Fruit fly (Drosophila melanogaster) whole organism, embryonic: ENCODE results near the gene CG43675.

Experiments used
- ATbp ChIP-seq: fragments of 200-800 bp; sonication (Bioruptor generic); optimal IDR thresholded peaks from 2 replicates; lab custom pipeline; 2017; ENCODE audit warnings: missing biosample characterization, mild to moderate bottlenecking, missing genetic modification characterization, missing genetic modification reagents
- CG10366 ChIP-seq: fragments of 200-800 bp; sonication (Bioruptor generic); IDR thresholded peaks from 2 replicates; pipeline ENCODE4 v1.3.6; 2022; ENCODE audit warnings: missing biosample characterization, missing genetic modification characterization
- CG10543 ChIP-seq: fragments of 200-800 bp; sonication (Bioruptor generic); optimal IDR thresholded peaks from 3 replicates; lab custom pipeline; 2017; ENCODE audit warnings: missing biosample characterization, mild to moderate bottlenecking, missing genetic modification characterization, moderate library complexity
- CG11247 ChIP-seq: fragments of 200-800 bp; sonication (Bioruptor generic); IDR thresholded peaks from 2 replicates; pipeline ENCODE4 v1.3.6; 2022; ENCODE audit warnings: missing biosample characterization, missing genetic modification characterization
- CG11504 ChIP-seq: fragments of 200-800 bp; sonication (Bioruptor generic); optimal IDR thresholded peaks from 3 replicates; lab custom pipeline; 2019; ENCODE audit warnings: missing biosample characterization, mild to moderate bottlenecking, missing genetic modification characterization, moderate library complexity
- CG11696 ChIP-seq: fragments of 200-800 bp; sonication (Bioruptor generic); IDR thresholded peaks from 2 replicates; pipeline ENCODE4 v1.3.6; 2022; ENCODE audit warnings: missing biosample characterization, missing genetic modification characterization
- CG12104 ChIP-seq: fragments of 200-800 bp; sonication (Bioruptor generic); optimal IDR thresholded peaks from 3 replicates; lab custom pipeline; 2016; ENCODE audit warnings: missing biosample characterization, missing genetic modification characterization
- CG12659 ChIP-seq: fragments of 200-800 bp; sonication (Bioruptor generic); optimal IDR thresholded peaks from 3 replicates; lab custom pipeline; 2017; ENCODE audit warnings: mild to moderate bottlenecking, missing biosample characterization, missing genetic modification reagents, missing genetic modification characterization
- CG14667 ChIP-seq: fragments of 200-800 bp; sonication (Bioruptor generic); IDR thresholded peaks from 2 replicates; pipeline ENCODE4 v1.3.6; 2022; ENCODE audit warnings: missing biosample characterization, missing genetic modification characterization
- CG16779 ChIP-seq: fragments of 200-800 bp; sonication (Bioruptor generic); IDR thresholded peaks from 2 replicates; pipeline ENCODE4 v1.3.6; 2022; ENCODE audit warnings: missing biosample characterization, missing genetic modification characterization
- CG16863 ChIP-seq: fragments of 200-800 bp; sonication (Bioruptor generic); optimal IDR thresholded peaks from 3 replicates; lab custom pipeline; 2016; ENCODE audit warnings: missing biosample characterization, missing genetic modification characterization
- CG17328 ChIP-seq: fragments of 200-800 bp; sonication (Bioruptor generic); IDR thresholded peaks from 2 replicates; pipeline ENCODE4 v1.3.6; 2022; ENCODE audit warnings: missing biosample characterization, missing genetic modification characterization
- CG17361 ChIP-seq: fragments of 200-800 bp; sonication (Bioruptor generic); IDR thresholded peaks from 3 replicates; pipeline ENCODE4 v1.3.6; 2022; ENCODE audit warnings: missing biosample characterization, missing genetic modification characterization
- CG17385 ChIP-seq: fragments of 200-800 bp; sonication (Bioruptor generic); optimal IDR thresholded peaks from 3 replicates; lab custom pipeline; 2018; ENCODE audit warnings: missing biosample characterization, mild to moderate bottlenecking, missing genetic modification characterization
- CG17612 ChIP-seq: fragments of 200-800 bp; sonication (Bioruptor generic); IDR thresholded peaks from 2 replicates; pipeline ENCODE4 v1.3.6; 2022; ENCODE audit warnings: missing biosample characterization, missing genetic modification characterization
- CG18764 ChIP-seq: fragments of 200-800 bp; sonication (Bioruptor generic); optimal IDR thresholded peaks from 3 replicates; lab custom pipeline; 2016; ENCODE audit warnings: missing biosample characterization, missing genetic modification characterization
- CG30403 ChIP-seq: fragments of 200-800 bp; sonication (Bioruptor generic); optimal IDR thresholded peaks from 3 replicates; lab custom pipeline; 2016; ENCODE audit warnings: missing biosample characterization, missing genetic modification characterization
- CG31441 ChIP-seq: fragments of 200-800 bp; sonication (Bioruptor generic); IDR thresholded peaks from 2 replicates; pipeline ENCODE4 v1.3.6; 2022; ENCODE audit warnings: missing biosample characterization, missing genetic modification characterization
- CG32532 ChIP-seq: fragments of 200-800 bp; sonication (Bioruptor generic); IDR thresholded peaks from 2 replicates; pipeline ENCODE4 v1.3.6; 2022; ENCODE audit warnings: missing biosample characterization, missing genetic modification characterization
- CG34422 ChIP-seq: fragments of 200-800 bp; sonication (Bioruptor generic); IDR thresholded peaks from 3 replicates; pipeline ENCODE4 v1.3.6; 2022; ENCODE audit warnings: missing biosample characterization, missing genetic modification characterization
- CG4820 ChIP-seq: fragments of 200-800 bp; sonication (Bioruptor generic); optimal IDR thresholded peaks from 3 replicates; lab custom pipeline; 2016; ENCODE audit warnings: missing biosample characterization, missing genetic modification characterization
- CG7556 ChIP-seq: fragments of 200-800 bp; sonication (Bioruptor generic); optimal IDR thresholded peaks from 2 replicates; lab custom pipeline; 2017; ENCODE audit warnings: missing biosample characterization, mild to moderate bottlenecking, missing genetic modification characterization
- CkIIα-i1 ChIP-seq: fragments of 200-800 bp; sonication (Bioruptor generic); IDR thresholded peaks from 2 replicates; pipeline ENCODE4 v1.3.6; 2022; ENCODE audit warnings: missing biosample characterization, missing genetic modification characterization
- Dip3 ChIP-seq: fragments of 200-800 bp; sonication (Bioruptor generic); optimal IDR thresholded peaks from 3 replicates; lab custom pipeline; 2016; ENCODE audit warnings: missing biosample characterization, missing genetic modification characterization
- Drgx ChIP-seq: fragments of 200-800 bp; sonication (Bioruptor generic); IDR thresholded peaks from 2 replicates; pipeline ENCODE4 v1.3.6; 2022; ENCODE audit warnings: missing biosample characterization, missing genetic modification characterization
- E2f2 ChIP-seq: fragments of 200-800 bp; sonication (Bioruptor generic); IDR thresholded peaks from 2 replicates; pipeline ENCODE4 v1.3.6; 2022; ENCODE audit warnings: missing biosample characterization, missing genetic modification characterization
- HHEX ChIP-seq: fragments of 200-800 bp; sonication (Bioruptor generic); optimal IDR thresholded peaks from 3 replicates; lab custom pipeline; 2017; ENCODE audit warnings: missing biosample characterization, mild to moderate bottlenecking, missing genetic modification characterization, missing genetic modification reagents
- NK7.1 ChIP-seq: fragments of 200-800 bp; sonication (Bioruptor generic); optimal IDR thresholded peaks from 3 replicates; lab custom pipeline; 2016; ENCODE audit warnings: missing biosample characterization, missing genetic modification characterization
- Nf-YC ChIP-seq: fragments of 200-800 bp; optimal IDR thresholded peaks from 3 replicates; lab custom pipeline; 2019; ENCODE audit warnings: missing biosample characterization, mild to moderate bottlenecking, missing genetic modification characterization, moderate library complexity
- PHDP ChIP-seq: fragments of 200-800 bp; sonication (Bioruptor generic); optimal IDR thresholded peaks from 3 replicates; lab custom pipeline; 2018; ENCODE audit warnings: missing biosample characterization, mild to moderate bottlenecking, missing genetic modification characterization, moderate library complexity
- Ptx1 ChIP-seq: fragments of 200-800 bp; sonication (Bioruptor generic); IDR thresholded peaks from 2 replicates; pipeline ENCODE4 v1.3.6; 2022; ENCODE audit warnings: missing biosample characterization, missing genetic modification characterization
- Sox100B ChIP-seq: fragments of 200-800 bp; sonication (Bioruptor generic); optimal IDR thresholded peaks from 3 replicates; lab custom pipeline; 2018; ENCODE audit warnings: missing biosample characterization, mild to moderate bottlenecking, missing genetic modification characterization
- Sox102F ChIP-seq: fragments of 200-800 bp; sonication (Bioruptor generic); optimal IDR thresholded peaks from 2 replicates; lab custom pipeline; 2018; ENCODE audit warnings: missing biosample characterization, mild to moderate bottlenecking, missing genetic modification characterization, moderate library complexity
- Ssrp ChIP-seq: fragments of 200-800 bp; sonication (Bioruptor generic); optimal IDR thresholded peaks from 2 replicates; lab custom pipeline; 2018; ENCODE audit warnings: missing biosample characterization, mild to moderate bottlenecking, missing genetic modification characterization, moderate library complexity
- Xrp1 ChIP-seq: fragments of 200-800 bp; sonication (Bioruptor generic); IDR thresholded peaks from 2 replicates; pipeline ENCODE4 v1.3.6; 2022; ENCODE audit warnings: missing biosample characterization, missing genetic modification characterization
- al ChIP-seq: fragments of 200-800 bp; sonication (Bioruptor generic); IDR thresholded peaks from 2 replicates; pipeline ENCODE4 v1.3.6; 2022; ENCODE audit warnings: missing biosample characterization, missing genetic modification characterization
- bsh ChIP-seq, 2 experiments: fragments of 200-800 bp; sonication (Bioruptor generic); optimal IDR thresholded peaks; 2 replicates each; lab custom pipeline; 2017 to 2018; ENCODE audit warnings: mild to moderate bottlenecking in 2 of 2, missing biosample characterization in 2 of 2, missing genetic modification characterization in 2 of 2, moderate library complexity in 1 of 2
- gcm ChIP-seq: fragments of 200-800 bp; sonication (Bioruptor generic); optimal IDR thresholded peaks from 2 replicates; lab custom pipeline; 2019; ENCODE audit warnings: missing biosample characterization, mild to moderate bottlenecking, missing genetic modification characterization, moderate library complexity
- gem ChIP-seq: fragments of 200-800 bp; sonication (Bioruptor generic); optimal IDR thresholded peaks from 2 replicates; lab custom pipeline; 2019; ENCODE audit warnings: missing biosample characterization, mild to moderate bottlenecking, missing genetic modification characterization, moderate library complexity
- grau ChIP-seq: fragments of 200-800 bp; optimal IDR thresholded peaks from 3 replicates; lab custom pipeline; 2019; ENCODE audit warnings: missing biosample characterization, mild to moderate bottlenecking, missing genetic modification characterization, moderate library complexity
- lmd ChIP-seq: fragments of 200-800 bp; sonication (Bioruptor generic); IDR thresholded peaks from 2 replicates; pipeline ENCODE4 v1.3.6; 2022; ENCODE audit warnings: missing biosample characterization, missing genetic modification characterization
- nom ChIP-seq: fragments of 200-800 bp; sonication (Bioruptor generic); optimal IDR thresholded peaks from 2 replicates; lab custom pipeline; 2017; ENCODE audit warnings: missing biosample characterization, missing genetic modification characterization, mild to moderate bottlenecking, moderate library complexity, missing genetic modification reagents
- org-1 ChIP-seq: fragments of 200-800 bp; sonication (Bioruptor generic); optimal IDR thresholded peaks from 2 replicates; lab custom pipeline; 2017; ENCODE audit warnings: missing biosample characterization, missing genetic modification characterization
- pan ChIP-seq, 4 experiments: fragments of >200 bp in 3 of 4; fragments of 200-800 bp in 1 of 4; sonication (Bioruptor generic) in 1 of 4; optimal IDR thresholded peaks in 3 of 4; IDR thresholded peaks in 1 of 4; 2 replicates each; pipeline versions ENCODE4 v1.3.6 to Lab custom; 2017 to 2022; ENCODE audit warnings: missing biosample characterization in 2 of 4, missing genetic modification characterization in 2 of 4, mixed read lengths in 1 of 4
- run ChIP-seq: fragments of 200-800 bp; sonication (Bioruptor generic); optimal IDR thresholded peaks from 3 replicates; lab custom pipeline; 2018; ENCODE audit warnings: missing biosample characterization, mild to moderate bottlenecking, missing genetic modification characterization
- schlank ChIP-seq: fragments of 200-800 bp; sonication (Bioruptor generic); optimal IDR thresholded peaks from 2 replicates; lab custom pipeline; 2018; ENCODE audit warnings: missing biosample characterization, mild to moderate bottlenecking, missing genetic modification characterization
- sens ChIP-seq: fragments of 200-800 bp; sonication (Bioruptor generic); peaks from one replicate; lab custom pipeline; 2016; ENCODE audit warnings: missing biosample characterization, missing genetic modification characterization
- sob ChIP-seq: fragments of 200-800 bp; sonication (Bioruptor generic); IDR thresholded peaks from 2 replicates; pipeline ENCODE4 v1.3.6; 2022; ENCODE audit warnings: missing biosample characterization, missing genetic modification characterization
- tgo ChIP-seq: fragments of 200-800 bp; sonication (Bioruptor generic); IDR thresholded peaks from 3 replicates; pipeline ENCODE4 v1.3.6; 2022; ENCODE audit warnings: missing biosample characterization, missing genetic modification characterization
- vvl ChIP-seq: fragments of 200-800 bp; sonication (Bioruptor generic); IDR thresholded peaks from 2 replicates; pipeline ENCODE4 v1.3.6; 2022; ENCODE audit warnings: missing biosample characterization, missing genetic modification characterization

The CG43675 gene

DNA sequence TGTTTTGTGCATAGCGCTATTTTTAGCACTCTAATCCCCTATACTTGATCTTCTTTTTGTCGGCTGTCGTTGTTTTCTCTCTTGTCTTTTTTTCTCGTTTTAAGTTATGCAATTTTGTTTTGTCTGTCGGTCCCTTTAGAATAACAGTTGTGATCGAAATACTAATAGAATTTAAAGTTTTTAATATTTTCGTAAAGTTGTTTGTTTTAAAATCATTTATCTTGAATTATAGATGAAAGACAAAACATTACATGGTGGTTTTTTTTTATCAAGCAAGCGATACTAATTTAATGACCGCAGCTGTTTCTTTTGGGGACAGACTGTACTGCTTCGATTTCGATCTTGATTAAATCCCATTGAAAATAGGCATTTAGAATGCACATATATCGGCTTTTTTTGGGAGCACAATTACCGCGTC, 10.5 kb upstream of the CG43675 start (continued):
- TF ChIP-seq HHEX (GFP tag; lab: Kevin White, UChicago) (peak; percentile 13), CG11696 (GFP tag; lab: Robert Waterston, UW) (peak; percentile 93), gcm (peak; percentile 52), Sox100B (GFP tag; lab: Kevin White, UChicago) (peak; percentile 64), CG7556 (GFP tag; lab: Kevin White, UChicago) (peak; percentile 57), CG12104 (GFP tag; lab: Kevin White, UChicago) (peak; percentile 35), pan (optimal IDR thresholded peaks at IDR 0.05; lab: Kevin White, UChicago) (no peak), pan (GFP tag; optimal IDR thresholded peaks at IDR 0.05 in 1 of 2, IDR thresholded peaks at IDR 0.05 in 1 of 2) (peak in 1 of 2 experiments; percentile 48), CG30403 (GFP tag; lab: Kevin White, UChicago) (peak; percentile 40), ATbp (peak; percentile 16), vvl (peak; percentile 57), CG17328 (GFP tag; lab: Robert Waterston, UW) (peak; percentile 60), CG17612 (no peak), CG10366 (GFP tag; lab: Robert Waterston, UW) (peak; percentile 49), NK7.1 (peak; percentile 5), run (tag; lab: Kevin White, UChicago) (peak; percentile 35), CG17361 (peak; percentile 37; the same call in 1 of the 3 replicates), CG17385 (GFP tag; lab: Kevin White, UChicago) (peak; percentile 48), schlank (tag; lab: Kevin White, UChicago) (no peak), Xrp1 (GFP tag; lab: Robert Waterston, UW) (peak; percentile 61), CG34422 (GFP tag; lab: Robert Waterston, UW) (peak; percentile 33; the same call in 2 of the 3 replicates), CG11504 (tag; lab: Kevin White, UChicago) (peak; percentile 73), lmd (GFP tag; lab: Robert Waterston, UW) (peak; percentile 4; the same call in 1 of the 2 replicates), tgo (peak; percentile 36; the same call in 1 of the 3 replicates), org-1 (peak; percentile 20), CG18764 (GFP tag; lab: Kevin White, UChicago) (peak; percentile 27), gem (tag; lab: Kevin White, UChicago) (peak; percentile 80), CG32532 (GFP tag; lab: Robert Waterston, UW) (peak; percentile 44; the same call in 1 of the 2 replicates), PHDP (tag; lab: Kevin White, UChicago) (peak; percentile 57), Drgx (GFP tag; lab: Robert Waterston, UW) (peak; percentile 54), grau (tag; lab: Kevin White, UChicago) (peak; percentile 23), nom (GFP tag; lab: Kevin White, UChicago) (no peak), Sox102F (GFP tag; lab: Kevin White, UChicago) (peak; percentile 61), Dip3 (GFP tag; lab: Kevin White, UChicago) (no peak), E2f2 (GFP tag; lab: Robert Waterston, UW) (peak; percentile 17; the same call in 1 of the 2 replicates), CG16779 (no peak), sob (GFP tag; lab: Robert Waterston, UW) (no peak), Ssrp (tag; lab: Kevin White, UChicago) (peak; percentile 61), bsh (GFP tag; optimal IDR thresholded peaks at IDR 0.05; lab: Kevin White, UChicago) (peak in 1 of 2 experiments; percentile 51), CG16863 (peak; percentile 45), al (no peak), CG14667 (no peak), CG11247 (GFP tag; lab: Robert Waterston, UW) (0 out of 2 replicates have a peak, but pooled peaks have one; percentile 43), CG10543 (peak; percentile 1), sens (peak; percentile 91), CG12659 (GFP tag; lab: Kevin White, UChicago) (peak; percentile 59), CG31441 (peak; percentile 55), Nf-YC (tag; lab: Kevin White, UChicago) (peak; percentile 11), CG4820 (GFP tag; lab: Kevin White, UChicago) (peak; percentile 33), CkIIα-i1 (GFP tag; lab: Robert Waterston, UW) (no peak), Ptx1 (GFP tag; lab: Robert Waterston, UW) (peak; percentile 47; the same call in 1 of the 2 replicates)
